Worm (Caenorhabditis elegans) whole organism, L4 larva: Measurements from ENCODE around the gene F52C12.2.

Experiments
- Y48G9A.11 ChIP-seq: fragments of 200-800 bp; sonication (Bioruptor generic); IDR thresholded peaks from 2 replicates; pipeline ENCODE4 v1.3.6; 2022; ENCODE audit warnings: missing genetic modification reagents, missing genetic modification characterization, missing compliant biosample characterization
- aha-1 ChIP-seq: fragments of 150-350 bp; peaks from one replicate; lab custom pipeline; 2014; ENCODE audit warnings: missing biosample characterization, missing genetic modification characterization
- lin-38 ChIP-seq: fragments of 200-800 bp; sonication (Bioruptor generic); IDR thresholded peaks from 2 replicates; pipeline ENCODE4 v1.3.6; 2022; ENCODE audit warnings: missing genetic modification reagents, missing genetic modification characterization, missing compliant biosample characterization
- mdl-1 ChIP-seq, 2 experiments: fragments of 150-350 bp in 1 of 2; sonication (generic microtip) in 1 of 2; optimal IDR thresholded peaks; 2 replicates each; lab custom pipeline; 2014 to 2017; ENCODE audit warnings: missing biosample characterization in 2 of 2, missing genetic modification characterization in 2 of 2
- mdt-29 ChIP-seq: fragments of 200-800 bp; sonication (Bioruptor generic); IDR thresholded peaks from 2 replicates; pipeline ENCODE4 v1.3.6; 2022; ENCODE audit warnings: missing genetic modification reagents, missing genetic modification characterization, missing compliant biosample characterization
- mes-2 ChIP-seq: sonication (generic microtip); optimal IDR thresholded peaks from 2 replicates; lab custom pipeline; 2016; ENCODE audit warnings: missing genotype, mild to moderate bottlenecking, missing genetic modification characterization, missing compliant biosample characterization; ENCODE audit not compliant: poor library complexity, severe bottlenecking
- mxl-2 ChIP-seq: fragments of 200-800 bp; sonication (Bioruptor generic); conservative IDR thresholded peaks from 2 replicates; pipeline ENCODE4 v1.3.6; 2022; ENCODE audit warnings: missing genetic modification reagents, missing genetic modification characterization, missing compliant biosample characterization
- nhr-48 ChIP-seq: sonication (generic microtip); optimal IDR thresholded peaks from 2 replicates; lab custom pipeline; 2016; ENCODE audit warnings: mild to moderate bottlenecking, missing genetic modification characterization, missing compliant biosample characterization
- snpc-4 ChIP-seq: fragments of 150-350 bp; optimal IDR thresholded peaks from 2 replicates; lab custom pipeline; 2014; ENCODE audit warnings: missing biosample characterization, missing genetic modification characterization
- unc-130 ChIP-seq: sonication (generic microtip); optimal IDR thresholded peaks from 2 replicates; lab custom pipeline; 2016; ENCODE audit warnings: missing genetic modification reagents, missing genetic modification characterization, missing compliant biosample characterization

The F52C12.2 gene

DNA sequence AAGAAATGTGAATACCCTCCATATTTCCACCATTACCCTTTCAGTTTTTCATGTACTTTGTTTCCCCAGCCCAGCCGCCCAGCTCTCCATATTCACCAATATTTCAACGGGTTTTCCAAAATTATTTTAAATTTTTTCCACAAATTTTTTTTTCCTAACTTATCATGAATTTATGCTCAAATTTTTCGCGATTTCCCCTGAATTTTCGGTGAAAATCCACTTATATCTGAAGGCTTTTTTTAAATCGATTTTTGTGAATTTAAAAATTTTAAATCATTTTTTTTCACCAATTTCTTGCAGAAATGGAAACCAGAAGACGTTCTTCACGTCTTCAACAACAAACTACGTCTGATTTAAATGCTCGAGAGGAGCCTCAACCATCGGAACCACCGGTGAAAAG lies 39.4 kb downstream of the F52C12.2 start, which contains the start of gene xpc-1:
TSS of gene xpc-1 (plus strand) at position 301 of the 400 bp plus-strand sequence.
- TF ChIP-seq unc-130 (no peak), snpc-4 (tag; lab: Kevin White, UChicago) (no peak), nhr-48 (tag; lab: Kevin White, UChicago) (no peak), mes-2 (tag; lab: Kevin White, UChicago) (no peak), mdl-1 (tag; optimal IDR thresholded peaks at IDR 0.05; lab: Kevin White, UChicago) (no peak), mxl-2 (GFP tag; lab: Robert Waterston, UW) (no peak)
- TF ChIP-seq, all 104 proteins: peak for 0

DNA sequence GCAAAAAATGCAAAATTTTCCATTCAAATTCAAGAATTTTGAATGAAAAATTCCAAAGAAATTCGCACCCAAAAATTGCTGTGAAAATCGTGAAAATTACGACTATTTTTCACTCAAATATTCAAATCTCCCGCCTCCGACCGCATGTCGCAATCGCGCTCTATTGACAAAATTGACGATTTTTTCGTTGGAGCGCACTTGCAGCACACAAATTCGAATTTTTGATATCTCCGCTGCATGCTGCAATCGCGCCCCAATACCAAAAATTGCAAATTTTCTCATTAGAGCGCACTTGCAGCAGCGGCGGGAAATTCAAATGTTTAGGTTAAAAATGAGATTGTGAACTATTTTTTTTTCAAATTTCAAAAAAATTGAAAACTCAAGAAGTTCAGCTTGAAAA lies 44.4 kb downstream of the F52C12.2 start:
- TF ChIP-seq mdt-29 (GFP tag; lab: Robert Waterston, UW) (no peak), lin-38 (GFP tag; lab: Robert Waterston, UW) (peak; percentile 83)

DNA sequence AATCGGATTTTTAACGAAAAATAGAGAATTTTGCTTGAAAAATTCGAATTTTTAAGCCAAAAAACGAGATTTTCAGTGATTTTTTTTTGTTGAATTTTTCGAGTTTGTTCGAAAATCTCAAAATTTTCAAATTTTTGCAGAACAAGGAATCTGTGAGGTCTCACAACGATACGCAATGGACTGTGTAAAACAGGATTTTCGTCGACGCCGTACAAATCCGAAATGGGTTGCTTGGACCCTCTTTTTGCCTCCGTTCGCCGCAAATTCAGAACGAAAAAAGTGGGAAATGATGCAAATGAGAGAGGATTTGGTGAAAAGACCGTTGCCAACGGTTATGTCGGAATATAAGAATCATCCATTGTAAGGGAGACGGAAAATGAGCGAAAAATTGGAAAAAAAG lies 48.9 kb downstream of the F52C12.2 start:
- TF ChIP-seq Y48G9A.11 (no peak), aha-1 (tag; lab: Kevin White, UChicago) (peak; percentile 41)
